Worm (Caenorhabditis elegans): ENCODE data around the gene arrd-25.

- TF ChIP-seq unc-55 (GFP tag; optimal IDR thresholded peaks at IDR 0.05): no peak
- TF ChIP-seq pqm-1 (tag; optimal IDR thresholded peaks at IDR 0.05): no peak
- no peak for TF ChIP-seq fax-1 (tag; optimal IDR thresholded peaks at IDR 0.05)
- no peak for TF ChIP-seq ceh-19 (GFP tag; optimal IDR thresholded peaks at IDR 0.05)
Measured at ce11 chrX:14020290-14020689, 13.3 kb upstream of the arrd-25 start, which contains the start of gene C04C11.1.

All from whole organism, late embryonic.